Worm (Caenorhabditis elegans): ENCODE results near the gene sdz-31.

The sdz-31 gene

ce11 chrV:9921288-9921687, 41.3 kb downstream of the sdz-31 start, which contains the start of gene ceh-75:
ceh-75 (plus strand) TSS chrV:9921337.
- no peak for TF ChIP-seq egl-27 (tag; optimal IDR thresholded peaks at IDR 0.05)
- no peak for TF ChIP-seq ztf-4 (tag; optimal IDR thresholded peaks at IDR 0.05)
- no peak for TF ChIP-seq fkh-4 (tag; optimal IDR thresholded peaks at IDR 0.05; ENCODE audit: borderline replicate concordance)
- no peak for TF ChIP-seq xbp-1 (tag; optimal IDR thresholded peaks at IDR 0.05)
- no peak for TF ChIP-seq nhr-11 (tag; optimal IDR thresholded peaks at IDR 0.05)
- no peak for TF ChIP-seq jun-1 (tag; optimal IDR thresholded peaks at IDR 0.05)

ce11 chrV:9922481-9922880, 42.5 kb downstream of the sdz-31 start, which contains the start of gene C50H2.7:
C50H2.7 (plus strand) TSS chrV:9922781.
- no peak for TF ChIP-seq mdl-1 (tag; optimal IDR thresholded peaks at IDR 0.05)

- TF ChIP-seq elt-2 (tag; optimal IDR thresholded peaks at IDR 0.05) (peak; percentile 52), aly-2 (tag; optimal IDR thresholded peaks at IDR 0.05) (no peak), pqm-1 (tag; optimal IDR thresholded peaks at IDR 0.05) (peak; percentile 1)
Measured at ce11 chrV:9924389-9924788, 44.4 kb downstream of the sdz-31 start.

ce11 chrV:9925647-9926046, 45.7 kb downstream of the sdz-31 start:
- peak; percentile 96 for TF ChIP-seq elt-2 (tag; optimal IDR thresholded peaks at IDR 0.05)
- peak; percentile 43 for TF ChIP-seq jun-1 (tag; optimal IDR thresholded peaks at IDR 0.05)
- peak; percentile 2 for TF ChIP-seq nhr-71 (tag; optimal IDR thresholded peaks at IDR 0.05)
- no peak for TF ChIP-seq fkh-4 (tag; optimal IDR thresholded peaks at IDR 0.05; ENCODE audit: borderline replicate concordance)
- no peak for TF ChIP-seq snu-23 (GFP tag; optimal IDR thresholded peaks at IDR 0.05)
- no peak for TF ChIP-seq ces-1 (GFP tag; optimal IDR thresholded peaks at IDR 0.05)
- TF ChIP-seq pqm-1 (tag; optimal IDR thresholded peaks at IDR 0.05) = peak; percentile 39
- peak; percentile 19 for TF ChIP-seq nhr-90 (tag; optimal IDR thresholded peaks at IDR 0.05; ENCODE audit: poor library complexity)
- no peak for TF ChIP-seq efl-1 (optimal IDR thresholded peaks at IDR 0.05)
- peak in 1 of 2 experiments; percentile 27 for TF ChIP-seq efl-1 (GFP tag; optimal IDR thresholded peaks at IDR 0.05 in 1 of 2)

- TF ChIP-seq elt-3 (tag; optimal IDR thresholded peaks at IDR 0.05) (no peak), fkh-10 (GFP tag; optimal IDR thresholded peaks at IDR 0.05) (no peak), dpl-1 (GFP tag; optimal IDR thresholded peaks at IDR 0.05) (no peak), nhr-19 (GFP tag; conservative IDR thresholded peaks at IDR 0.05) (no peak), efl-1 (optimal IDR thresholded peaks at IDR 0.05) (no peak), efl-1 (GFP tag; optimal IDR thresholded peaks at IDR 0.05 in 1 of 2) (no peak), grh-1 (GFP tag; IDR thresholded peaks at IDR 0.05) (no peak)
Measured at ce11 chrV:9926240-9926639, 46.3 kb downstream of the sdz-31 start, which contains the start of gene C50H2.13. C50H2.13 (plus strand) TSS chrV:9926540.

- no peak for TF ChIP-seq efl-1 (optimal IDR thresholded peaks at IDR 0.05)
- TF ChIP-seq efl-1 (GFP tag; optimal IDR thresholded peaks at IDR 0.05 in 1 of 2) = peak in 1 of 2 experiments; percentile 34
- no peak for TF ChIP-seq ceh-82 (tag; optimal IDR thresholded peaks at IDR 0.05)
Measured at ce11 chrV:9927381-9927780, 47.4 kb downstream of the sdz-31 start.

- no peak for TF ChIP-seq lir-3 (tag; optimal IDR thresholded peaks at IDR 0.05; ENCODE audit: poor library complexity)
- peak; percentile 73 for TF ChIP-seq elt-2 (tag; optimal IDR thresholded peaks at IDR 0.05)
- TF ChIP-seq ama-1 (optimal IDR thresholded peaks at IDR 0.05) = no peak
- no peak for TF ChIP-seq tbx-2 (tag; optimal IDR thresholded peaks at IDR 0.05)
- TF ChIP-seq xbp-1 (tag; optimal IDR thresholded peaks at IDR 0.05) = no peak
- no peak for TF ChIP-seq snpc-4 (tag; optimal IDR thresholded peaks at IDR 0.05)
- TF ChIP-seq lin-35 (GFP tag; optimal IDR thresholded peaks at IDR 0.05) = peak in 1 of 2 experiments; percentile 28
Measured at ce11 chrV:9927954-9928353, 48.0 kb downstream of the sdz-31 start.

- TF ChIP-seq blmp-1 (tag; optimal IDR thresholded peaks at IDR 0.05) (peak; percentile 1), C34B4.2 (tag; optimal IDR thresholded peaks at IDR 0.05) (no peak), dsc-1 (tag; optimal IDR thresholded peaks at IDR 0.05) (peak; percentile 11), snpc-4 (tag; optimal IDR thresholded peaks at IDR 0.05) (no peak), tlp-1 (tag; optimal IDR thresholded peaks at IDR 0.05) (no peak), ztf-4 (tag; optimal IDR thresholded peaks at IDR 0.05) (no peak), nhr-76 (tag; optimal IDR thresholded peaks at IDR 0.05) (no peak), aha-1 (tag; optimal IDR thresholded peaks at IDR 0.05) (no peak), rnt-1 (tag; optimal IDR thresholded peaks at IDR 0.05) (peak; percentile 69), ceh-8 (GFP tag; optimal IDR thresholded peaks at IDR 0.05) (no peak), nhr-47 (tag; optimal IDR thresholded peaks at IDR 0.05) (no peak), nhr-90 (tag; optimal IDR thresholded peaks at IDR 0.05; ENCODE audit: poor library complexity) (peak; percentile 7), fkh-4 (tag; optimal IDR thresholded peaks at IDR 0.05; ENCODE audit: borderline replicate concordance) (no peak), efl-3 (GFP tag; optimal IDR thresholded peaks at IDR 0.05) (no peak), ces-1 (GFP tag; optimal IDR thresholded peaks at IDR 0.05) (no peak), fkh-10 (GFP tag; optimal IDR thresholded peaks at IDR 0.05) (no peak)
Measured at ce11 chrV:9930612-9931065, 50.7 kb downstream of the sdz-31 start, which contains the start of the genes rmh-2 and suds-3. rmh-2 (minus strand) TSS chrV:9930775. suds-3 (plus strand) TSS chrV:9931015.
